Worm (Caenorhabditis elegans): ENCODE data around the gene nhr-76.

Gene nhr-76

DNA sequence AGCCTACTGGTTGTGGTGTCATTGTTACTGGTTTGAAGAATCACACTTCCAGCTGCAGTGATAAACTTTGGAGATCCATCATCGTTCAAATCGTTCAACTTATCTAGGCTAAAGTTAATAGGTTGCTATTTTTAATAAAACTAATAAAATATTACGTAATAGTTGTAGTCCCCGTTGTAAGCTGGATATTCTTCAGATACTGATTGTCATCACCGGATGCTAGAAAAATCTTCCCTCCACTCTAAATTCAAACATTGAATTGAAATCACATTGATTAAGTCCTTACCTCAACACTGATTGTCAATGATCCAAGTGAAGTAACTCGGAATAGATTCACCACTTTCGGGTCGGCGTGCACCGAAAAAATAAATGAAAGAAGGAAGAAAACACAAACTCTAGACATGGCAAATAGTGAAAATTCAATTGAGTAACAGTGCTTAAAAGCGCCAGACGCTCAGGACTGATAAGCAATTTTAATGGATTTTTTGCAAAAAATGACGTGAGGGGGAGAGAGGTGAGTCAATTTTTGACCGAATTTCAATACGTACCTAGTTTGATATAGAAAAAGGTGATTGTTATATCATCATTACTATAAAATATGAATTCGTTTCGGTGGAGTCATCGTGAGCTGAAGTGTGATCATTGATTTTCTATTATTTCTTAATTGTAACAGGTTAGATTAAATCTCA is 48.3 kb downstream of the nhr-76 start, which contains the start of the genes K11H12.4 and K11H12.10:
TSS of gene K11H12.4 (minus strand) at position 413 of the 689 bp plus-strand sequence.
TSS of gene K11H12.10 (plus strand) at position 605 of the 689 bp plus-strand sequence.
- TF ChIP-seq fkh-10 (GFP tag; optimal IDR thresholded peaks at IDR 0.05) (no peak), sdc-2 (tag; optimal IDR thresholded peaks at IDR 0.05) (no peak), pag-3 (tag; optimal IDR thresholded peaks at IDR 0.05; ENCODE audit: borderline replicate concordance) (no peak), hlh-13 (GFP tag; optimal IDR thresholded peaks at IDR 0.05) (no peak), ceh-31 (tag; optimal IDR thresholded peaks at IDR 0.05) (no peak), hlh-8 (tag; optimal IDR thresholded peaks at IDR 0.05) (no peak), odd-2 (tag; optimal IDR thresholded peaks at IDR 0.05) (no peak)

DNA sequence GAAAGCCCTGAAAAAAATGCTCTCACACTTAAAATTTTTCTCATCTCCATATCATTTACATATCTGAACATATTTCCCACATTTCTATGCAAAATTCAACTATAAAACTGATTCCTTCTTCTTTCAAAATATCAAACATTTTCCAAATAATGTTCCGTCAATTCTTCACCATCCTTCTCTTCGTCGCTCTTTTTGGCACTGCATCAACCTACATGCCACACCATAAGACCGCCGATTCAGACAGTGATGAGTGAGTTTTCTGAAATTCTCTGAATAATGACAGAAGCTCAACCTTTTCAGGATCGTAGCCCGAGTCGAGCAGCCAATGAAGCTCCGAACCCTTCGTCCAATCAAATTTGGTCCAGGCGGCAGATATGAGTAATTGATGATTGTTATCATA is 48.9 kb downstream of the nhr-76 start, which contains the start of gene K11H12.5:
TSS of gene K11H12.5 (plus strand) at position 301 of the 400 bp plus-strand sequence.
- no peak for TF ChIP-seq unc-3 (GFP tag; conservative IDR thresholded peaks at IDR 0.05)
- no peak for TF ChIP-seq unc-3 (tag; optimal IDR thresholded peaks at IDR 0.05)
- no peak for TF ChIP-seq mec-3 (tag; optimal IDR thresholded peaks at IDR 0.05; ENCODE audit: borderline replicate concordance)
- TF ChIP-seq K09A11.1 (tag; optimal IDR thresholded peaks at IDR 0.05; ENCODE audit: insufficient read depth) = no peak
- no peak for TF ChIP-seq ceh-2 (tag; optimal IDR thresholded peaks at IDR 0.05)

DNA sequence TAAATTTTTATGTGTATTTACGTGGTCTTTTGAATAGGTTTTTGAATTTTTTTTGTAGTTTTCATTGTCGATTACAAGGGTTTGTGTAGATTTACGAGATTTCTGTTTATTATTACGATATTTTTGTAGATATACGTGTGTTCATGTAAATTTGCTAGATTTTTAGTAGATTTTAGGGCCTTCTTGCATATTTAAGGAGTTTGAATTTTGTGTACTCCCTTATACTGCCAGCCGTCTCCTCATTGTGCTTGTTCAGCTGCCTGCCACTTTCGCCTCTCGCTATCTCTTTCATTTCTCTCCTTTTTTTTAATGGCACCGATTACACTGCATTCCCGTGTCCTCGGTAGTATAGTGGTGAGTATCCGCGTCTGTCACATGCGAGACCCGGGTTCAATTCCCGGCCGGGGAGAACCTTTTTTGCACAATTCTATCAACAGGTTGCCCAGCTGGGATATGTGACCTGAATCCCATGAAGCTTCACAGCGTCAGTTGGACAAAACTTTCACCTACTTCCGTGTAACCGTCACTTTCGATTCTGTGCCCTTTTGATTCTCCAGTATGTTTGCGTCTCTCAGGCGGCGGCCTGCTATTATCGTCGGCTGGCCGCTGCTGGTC is 55.5 kb downstream of the nhr-76 start:
- TF ChIP-seq ztf-16 (tag; optimal IDR thresholded peaks at IDR 0.05) (peak; percentile 76), ama-1 (optimal IDR thresholded peaks at IDR 0.05) (no peak), lim-6 (tag; optimal IDR thresholded peaks at IDR 0.05) (peak; percentile 61), zip-5 (tag; optimal IDR thresholded peaks at IDR 0.05) (peak; percentile 40), ceh-45 (GFP tag; IDR thresholded peaks at IDR 0.05) (peak; percentile 81), hlh-15 (tag; optimal IDR thresholded peaks at IDR 0.05) (no peak), mec-3 (tag; optimal IDR thresholded peaks at IDR 0.05; ENCODE audit: borderline replicate concordance) (no peak), npax-4 (tag; optimal IDR thresholded peaks at IDR 0.05) (peak; percentile 23), che-1 (tag; optimal IDR thresholded peaks at IDR 0.05) (peak; percentile 72), ceh-18 (tag; optimal IDR thresholded peaks at IDR 0.05) (peak; percentile 75), hlh-6 (tag; optimal IDR thresholded peaks at IDR 0.05) (peak; percentile 82), fax-1 (tag; optimal IDR thresholded peaks at IDR 0.05) (peak; percentile 63), ttx-3 (tag; optimal IDR thresholded peaks at IDR 0.05) (peak; percentile 59), ceh-6 (GFP tag; optimal IDR thresholded peaks at IDR 0.05) (peak; percentile 81), sox-4 (tag; optimal IDR thresholded peaks at IDR 0.05) (peak; percentile 71), pha-4 (tag; optimal IDR thresholded peaks at IDR 0.05) (no peak), pha-2 (tag; optimal IDR thresholded peaks at IDR 0.05) (no peak), pag-3 (tag; optimal IDR thresholded peaks at IDR 0.05; ENCODE audit: borderline replicate concordance) (peak; percentile 28), C38D4.7 (GFP tag; optimal IDR thresholded peaks at IDR 0.05) (peak; percentile 71), ceh-34 (tag; optimal IDR thresholded peaks at IDR 0.05) (peak; percentile 63), F13H6.1 (tag; optimal IDR thresholded peaks at IDR 0.05) (peak; percentile 30), unc-86 (tag; optimal IDR thresholded peaks at IDR 0.05) (peak; percentile 67), unc-55 (GFP tag; optimal IDR thresholded peaks at IDR 0.05) (no peak), nhr-11 (tag; optimal IDR thresholded peaks at IDR 0.05) (no peak), ceh-24 (tag; optimal IDR thresholded peaks at IDR 0.05) (no peak), unc-3 (GFP tag; conservative IDR thresholded peaks at IDR 0.05) (peak; percentile 81), unc-3 (tag; optimal IDR thresholded peaks at IDR 0.05) (peak; percentile 23), syd-9 (tag; optimal IDR thresholded peaks at IDR 0.05) (peak; percentile 50), ets-4 (tag; optimal IDR thresholded peaks at IDR 0.05) (peak; percentile 7), ceh-2 (tag; optimal IDR thresholded peaks at IDR 0.05) (peak; percentile 44), C08G9.2 (tag; optimal IDR thresholded peaks at IDR 0.05) (peak; percentile 69), Y22D7AL.16 (tag; optimal IDR thresholded peaks at IDR 0.05) (peak; percentile 72), ceh-31 (tag; optimal IDR thresholded peaks at IDR 0.05) (peak; percentile 48), pax-1 (tag; optimal IDR thresholded peaks at IDR 0.05) (no peak), K09A11.1 (tag; optimal IDR thresholded peaks at IDR 0.05; ENCODE audit: insufficient read depth) (peak; percentile 37), hlh-30 (tag; optimal IDR thresholded peaks at IDR 0.05; ENCODE audit: insufficient read depth) (peak; percentile 87), ceh-30 (tag; optimal IDR thresholded peaks at IDR 0.05) (peak; percentile 51), pros-1 (tag; optimal IDR thresholded peaks at IDR 0.05) (no peak), ceh-22 (tag; optimal IDR thresholded peaks at IDR 0.05) (no peak), T23F11.4 (GFP tag; optimal IDR thresholded peaks at IDR 0.05) (peak; percentile 71), fkh-6 (tag; optimal IDR thresholded peaks at IDR 0.05) (peak; percentile 56)
